Worm (Caenorhabditis elegans): ENCODE data around the gene C06A8.8.

- TF ChIP-seq elt-3 (tag; optimal IDR thresholded peaks at IDR 0.05) (no peak), lin-39 (tag; optimal IDR thresholded peaks at IDR 0.05) (peak; percentile 25), ama-1 (optimal IDR thresholded peaks at IDR 0.05) (no peak), nhr-77 (tag; optimal IDR thresholded peaks at IDR 0.05) (no peak), nhr-67 (tag; optimal IDR thresholded peaks at IDR 0.05) (no peak), skn-1 (tag; optimal IDR thresholded peaks at IDR 0.05) (no peak), daf-12 (tag; optimal IDR thresholded peaks at IDR 0.05) (no peak), snpc-4 (tag; optimal IDR thresholded peaks at IDR 0.05) (no peak), tbx-2 (tag; optimal IDR thresholded peaks at IDR 0.05) (no peak), nhr-23 (tag; optimal IDR thresholded peaks at IDR 0.05) (no peak), elt-1 (tag; optimal IDR thresholded peaks at IDR 0.05) (no peak), unc-62 (GFP tag; optimal IDR thresholded peaks at IDR 0.05) (no peak), pha-4 (tag; optimal IDR thresholded peaks at IDR 0.05) (no peak), zag-1 (tag; optimal IDR thresholded peaks at IDR 0.05) (no peak)
These were observed 35.1 kb upstream of the C06A8.8 start for ce11 chrII:7806872-7807271.

Data from whole organism, L3 larva.